Fruit fly (Drosophila melanogaster) whole organism, wandering third instar larva: ENCODE measurements around the gene bnb.

Experiments
- CG9705 ChIP-seq: fragments of 200-800 bp; sonication (Bioruptor generic); optimal IDR thresholded peaks from 2 replicates; lab custom pipeline; 2018; ENCODE audit warnings: missing biosample characterization, mild to moderate bottlenecking, missing genetic modification characterization
- Hr78 ChIP-seq: fragments of >200 bp; optimal IDR thresholded peaks from 2 replicates; lab custom pipeline; 2017; ENCODE audit warnings: missing biosample characterization, missing genetic modification characterization
- Jra ChIP-seq: sonication (Bioruptor generic); optimal IDR thresholded peaks from 2 replicates; lab custom pipeline; 2016; ENCODE audit warnings: missing biosample characterization, missing genetic modification characterization
- br ChIP-seq: fragments of 200-800 bp; sonication (Bioruptor generic); optimal IDR thresholded peaks from 2 replicates; lab custom pipeline; 2016; ENCODE audit warnings: missing biosample characterization, missing genetic modification characterization
- fru ChIP-seq: fragments of 200-800 bp; sonication (Bioruptor generic); optimal IDR thresholded peaks from 3 replicates; lab custom pipeline; 2016; ENCODE audit warnings: missing biosample characterization, mild to moderate bottlenecking, missing genetic modification characterization

- TF ChIP-seq Hr78 (no peak), br (GFP tag; lab: Kevin White, UChicago) (no peak), fru (GFP tag; lab: Kevin White, UChicago) (no peak), Jra (GFP tag; lab: Kevin White, UChicago) (no peak), CG9705 (GFP tag; lab: Kevin White, UChicago) (peak; percentile 5)
Measured at dm6 chrX:18838929-18839576, 41.6 kb upstream of the bnb start.
